Worm (Caenorhabditis elegans) whole organism, L2 larva: ENCODE data around the gene Y39B6A.34.

ENCODE experiments used
- aly-2 ChIP-seq: fragments of 150-350 bp; optimal IDR thresholded peaks from 2 replicates; lab custom pipeline; 2014; ENCODE audit warnings: missing biosample characterization, missing genetic modification characterization
- dmd-4 ChIP-seq: sonication (generic microtip); optimal IDR thresholded peaks from 2 replicates; lab custom pipeline; 2017; ENCODE audit warnings: missing biosample characterization, missing genetic modification characterization
- lin-11 ChIP-seq: fragments of 150-350 bp; sonication (generic microtip); optimal IDR thresholded peaks from 2 replicates; lab custom pipeline; 2014; ENCODE audit warnings: missing biosample characterization, missing genetic modification characterization, inconsistent platforms, mixed read lengths
- nhr-12 ChIP-seq: fragments of 150-350 bp; optimal IDR thresholded peaks from 2 replicates; lab custom pipeline; 2014; ENCODE audit warnings: missing biosample characterization, missing genetic modification characterization
- snpc-4 ChIP-seq: fragments of 150-350 bp; optimal IDR thresholded peaks from 2 replicates; lab custom pipeline; 2014; ENCODE audit warnings: missing biosample characterization, missing genetic modification characterization
- unc-62 ChIP-seq: fragments of 150-350 bp; optimal IDR thresholded peaks from 2 replicates; lab custom pipeline; 2014; ENCODE audit warnings: missing biosample characterization, missing genetic modification reagents, missing genetic modification characterization

- TF ChIP-seq aly-2 (tag; lab: Kevin White, UChicago) (no peak), unc-62 (GFP tag; lab: Kevin White, UChicago) (no peak), snpc-4 (no peak), nhr-12 (no peak), dmd-4 (no peak), lin-11 (tag; lab: Kevin White, UChicago) (no peak)
These were observed 50.6 kb downstream of the Y39B6A.34 start for ce11 chrV:19051425-19051824.
